ENCODE assay signal across 1 fruit fly cellular context in genomic region chr2L:10033410-10033809, dm6.
A peak's percentile ranks its signal among the peaks of the same experiment; 100 is the strongest.
TF ChIP-seq lines count a peak whose summit lies in the region.

No protein-coding gene starts in this region.

TF ChIP-seq in whole organism, embryonic, 481 proteins besides CTCF, POLR2A, EP300 and RAD21 (continued from another document):
- TF ChIP-seq CG8359 (GFP tag; optimal IDR thresholded peaks at IDR 0.05; lab: Kevin White, UChicago; ENCODE audit: borderline replicate concordance) (no peak), CG1832 (GFP tag; optimal IDR thresholded peaks at IDR 0.05; lab: Kevin White, UChicago) (no peak), ase (GFP tag; IDR thresholded peaks at IDR 0.05; lab: Robert Waterston, UW) (no peak), CG10267 (tag; optimal IDR thresholded peaks at IDR 0.05; lab: Kevin White, UChicago) (no peak), HLH4C (GFP tag; IDR thresholded peaks at IDR 0.05; lab: Robert Waterston, UW; ENCODE audit: partially characterized antibody) (peak; percentile 95), CG8281 (tag; optimal IDR thresholded peaks at IDR 0.05; lab: Kevin White, UChicago) (no peak), chinmo (GFP tag; IDR thresholded peaks at IDR 0.05; lab: Robert Waterston, UW; ENCODE audit: partially characterized antibody) (0 out of 4 replicates have a peak, but pooled peaks have one; percentile 31), stwl (tag; optimal IDR thresholded peaks at IDR 0.05; lab: Kevin White, UChicago) (no peak), CG10366 (GFP tag; IDR thresholded peaks at IDR 0.05; lab: Robert Waterston, UW) (no peak), Bgb (GFP tag; IDR thresholded peaks at IDR 0.05; lab: Robert Waterston, UW; ENCODE audit: partially characterized antibody) (peak; percentile 82), fd96Cb (tag; optimal IDR thresholded peaks at IDR 0.05; lab: Kevin White, UChicago) (no peak), Mrtf (GFP tag; IDR thresholded peaks at IDR 0.05; lab: Robert Waterston, UW) (no peak), CG31441 (GFP tag; IDR thresholded peaks at IDR 0.05; lab: Robert Waterston, UW) (no peak), nerfin-2 (GFP tag; IDR thresholded peaks at IDR 0.05; lab: Robert Waterston, UW; ENCODE audit: partially characterized antibody) (peak; percentile 95), NK7.1 (GFP tag; optimal IDR thresholded peaks at IDR 0.05; lab: Kevin White, UChicago) (no peak), Antp (GFP tag; optimal IDR thresholded peaks at IDR 0.05; lab: Kevin White, UChicago) (no peak), oc (tag; optimal IDR thresholded peaks at IDR 0.05; lab: Kevin White, UChicago) (no peak), Atf3 (GFP tag; optimal IDR thresholded peaks at IDR 0.05; lab: Kevin White, UChicago) (no peak), maf-S (GFP tag; optimal IDR thresholded peaks at IDR 0.05; lab: Kevin White, UChicago) (no peak), zen2 (GFP tag; IDR thresholded peaks at IDR 0.05; lab: Robert Waterston, UW; ENCODE audit: partially characterized antibody) (peak; percentile 40; the same call in 1 of the 3 replicates), ap (GFP tag; IDR thresholded peaks at IDR 0.05; lab: Robert Waterston, UW) (no peak), CG13287 (GFP tag; IDR thresholded peaks at IDR 0.05; lab: Robert Waterston, UW; ENCODE audit: partially characterized antibody) (peak; percentile 23; the same call in 1 of the 2 replicates), Opbp (GFP tag; IDR thresholded peaks at IDR 0.05; lab: Robert Waterston, UW; ENCODE audit: partially characterized antibody) (peak; percentile 52; the same call in 1 of the 3 replicates), CG14860 (GFP tag; IDR thresholded peaks at IDR 0.05; lab: Robert Waterston, UW; ENCODE audit: partially characterized antibody) (peak; percentile 84), vnd (GFP tag; IDR thresholded peaks at IDR 0.05; lab: Robert Waterston, UW; ENCODE audit: partially characterized antibody) (peak; percentile 80), CG32772 (GFP tag; IDR thresholded peaks at IDR 0.05; lab: Robert Waterston, UW) (0 out of 2 replicates have a peak, but pooled peaks have one; percentile 9), TFAM (GFP tag; optimal IDR thresholded peaks at IDR 0.05; lab: Kevin White, UChicago) (no peak), CG33557 (GFP tag; optimal IDR thresholded peaks at IDR 0.05; lab: Kevin White, UChicago) (no peak), hb (GFP tag; IDR thresholded peaks at IDR 0.05; lab: Robert Waterston, UW; ENCODE audit: partially characterized antibody) (peak; percentile 81), sd (tag; optimal IDR thresholded peaks at IDR 0.05; lab: Kevin White, UChicago) (no peak), knrl (GFP tag; IDR thresholded peaks at IDR 0.05; lab: Robert Waterston, UW; ENCODE audit: partially characterized antibody) (peak; percentile 43; the same call in 1 of the 3 replicates), ato (GFP tag; IDR thresholded peaks at IDR 0.05; lab: Robert Waterston, UW; ENCODE audit: partially characterized antibody) (peak; percentile 81), ken (GFP tag; IDR thresholded peaks at IDR 0.05; lab: Robert Waterston, UW) (no peak), CG1603 (tag; optimal IDR thresholded peaks at IDR 0.05; lab: Kevin White, UChicago) (peak; percentile 7), amos (GFP tag; IDR thresholded peaks at IDR 0.05; lab: Robert Waterston, UW; ENCODE audit: partially characterized antibody) (0 out of 2 replicates have a peak, but pooled peaks have one; percentile 20), CG6683 (GFP tag; optimal IDR thresholded peaks at IDR 0.05; lab: Kevin White, UChicago) (no peak), H15 (GFP tag; IDR thresholded peaks at IDR 0.05; lab: Robert Waterston, UW) (0 out of 3 replicates have a peak, but pooled peaks have one; percentile 32), Tbp (GFP tag; optimal IDR thresholded peaks at IDR 0.05; lab: Kevin White, UChicago) (no peak), Scr (GFP tag; IDR thresholded peaks at IDR 0.05; lab: Robert Waterston, UW; ENCODE audit: partially characterized antibody) (peak; percentile 55; the same call in 1 of the 2 replicates), CG16813 (GFP tag; IDR thresholded peaks at IDR 0.05; lab: Robert Waterston, UW; ENCODE audit: partially characterized antibody) (peak; percentile 78), exex (tag; optimal IDR thresholded peaks at IDR 0.05; lab: Kevin White, UChicago) (no peak), Hey (tag; optimal IDR thresholded peaks at IDR 0.05; lab: Kevin White, UChicago) (no peak), ftz-f1 (GFP tag; optimal IDR thresholded peaks at IDR 0.05; lab: Kevin White, UChicago) (no peak)
